Fruit fly (Drosophila melanogaster): ENCODE data around the gene ais.

ais gene

DNA sequence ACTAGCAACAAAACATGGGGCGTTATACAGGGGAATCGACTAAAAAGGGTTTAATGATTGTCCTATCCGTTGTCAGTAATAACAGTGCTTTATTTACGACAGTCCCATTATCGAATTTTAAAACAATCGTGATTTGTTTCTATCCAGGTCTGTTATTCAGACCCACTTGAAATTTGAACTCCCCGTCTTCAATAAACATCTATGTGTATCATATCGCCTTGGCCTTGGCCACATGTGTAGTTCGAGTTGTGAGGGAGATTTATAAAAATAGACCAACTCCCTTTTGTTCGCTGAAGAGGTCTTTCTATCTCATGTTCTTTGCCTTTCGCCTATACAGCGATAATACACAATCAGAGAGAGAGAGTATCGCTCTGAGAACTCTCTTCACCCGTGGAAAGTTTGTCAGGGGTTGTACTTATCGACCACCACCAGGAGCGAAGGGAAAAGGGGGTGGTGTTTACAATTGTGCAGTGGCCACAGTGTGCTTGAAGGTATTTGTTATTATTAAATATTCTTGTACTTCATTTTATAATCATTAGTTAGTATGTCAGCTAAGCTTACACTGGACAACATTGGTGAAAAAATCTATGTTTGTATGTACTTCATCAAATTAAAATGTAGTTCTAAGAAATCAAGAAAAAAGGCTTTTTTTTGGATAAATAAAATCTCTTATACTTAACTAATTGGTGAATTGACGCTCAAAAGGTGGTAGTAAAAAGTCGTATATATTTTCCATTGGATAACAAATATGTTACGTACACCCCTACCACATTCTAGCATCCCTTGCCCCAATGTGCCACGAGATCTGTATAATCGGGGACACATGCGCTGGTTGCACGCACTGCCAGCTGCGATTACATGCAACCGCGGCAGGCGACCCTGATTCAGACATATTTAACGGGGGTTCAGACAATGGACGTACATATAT is 47.1 kb downstream of the ais start (continued):
- TF ChIP-seq pum (GFP tag; optimal IDR thresholded peaks at IDR 0.05) (peak; percentile 74), CG15269 (tag; optimal IDR thresholded peaks at IDR 0.05) (peak; percentile 42), ewg (GFP tag; optimal IDR thresholded peaks at IDR 0.05) (peak; percentile 82), CG3163 (GFP tag; optimal IDR thresholded peaks at IDR 0.05) (no peak), CG33213 (GFP tag; optimal IDR thresholded peaks at IDR 0.05) (peak; percentile 1), CG10321 (GFP tag; IDR thresholded peaks at IDR 0.05) (no peak), Awh (GFP tag; IDR thresholded peaks at IDR 0.05) (peak; percentile 65), CG11695 (GFP tag; IDR thresholded peaks at IDR 0.05) (peak; percentile 59; the same call in 2 of the 3 replicates), CG8359 (GFP tag; optimal IDR thresholded peaks at IDR 0.05; ENCODE audit: borderline replicate concordance) (peak; percentile 75), CG9215 (GFP tag; IDR thresholded peaks at IDR 0.05) (no peak), Rfx (GFP tag; IDR thresholded peaks at IDR 0.05) (no peak), da (GFP tag; optimal IDR thresholded peaks at IDR 0.05) (peak; percentile 56), Bdp1 (GFP tag; optimal IDR thresholded peaks at IDR 0.05) (peak; percentile 25), vvl (GFP tag; IDR thresholded peaks at IDR 0.05) (peak; percentile 78), jigr1 (GFP tag; IDR thresholded peaks at IDR 0.05) (peak; percentile 35; the same call in 1 of the 3 replicates), CG9797 (GFP tag; optimal IDR thresholded peaks at IDR 0.05) (peak; percentile 26), HmgZ (tag; optimal IDR thresholded peaks at IDR 0.05) (peak; percentile 23), her (GFP tag; optimal IDR thresholded peaks at IDR 0.05) (no peak), lov (optimal IDR thresholded peaks at IDR 0.05) (no peak), lov (GFP tag; IDR thresholded peaks at IDR 0.05) (0 out of 3 replicates have a peak, but pooled peaks have one; percentile 4), CG3847 (GFP tag; IDR thresholded peaks at IDR 0.05) (no peak), h (optimal IDR thresholded peaks at IDR 0.05) (no peak), CG4404 (GFP tag; IDR thresholded peaks at IDR 0.05) (peak; percentile 80), CG11398 (GFP tag; optimal IDR thresholded peaks at IDR 0.05) (no peak), CG17186 (GFP tag; optimal IDR thresholded peaks at IDR 0.05) (peak; percentile 57), Chrac-16 (GFP tag; optimal IDR thresholded peaks at IDR 0.05) (peak; percentile 76), emc (GFP tag; optimal IDR thresholded peaks at IDR 0.05) (no peak), HLHmδ (GFP tag; optimal IDR thresholded peaks at IDR 0.05) (peak; percentile 69), CG14667 (GFP tag; IDR thresholded peaks at IDR 0.05) (peak; percentile 43; the same call in 1 of the 2 replicates), hb (GFP tag; IDR thresholded peaks at IDR 0.05; ENCODE audit: partially characterized antibody) (no peak), stc (GFP tag; IDR thresholded peaks at IDR 0.05) (peak; percentile 54; the same call in 1 of the 2 replicates), Blimp-1 (GFP tag; optimal IDR thresholded peaks at IDR 0.05) (peak; percentile 87), D19A (tag; optimal IDR thresholded peaks at IDR 0.05) (peak; percentile 88), CG6272 (GFP tag; IDR thresholded peaks at IDR 0.05) (no peak), fd96Cb (tag; optimal IDR thresholded peaks at IDR 0.05) (peak; percentile 86), CG12236 (GFP tag; optimal IDR thresholded peaks at IDR 0.05) (peak; percentile 55), NC2β (GFP tag; optimal IDR thresholded peaks at IDR 0.05) (peak; percentile 69), CHES-1-like (GFP tag; optimal IDR thresholded peaks at IDR 0.05) (peak; percentile 6), CG13287 (GFP tag; IDR thresholded peaks at IDR 0.05; ENCODE audit: partially characterized antibody) (no peak), Pdp1 (GFP tag; optimal IDR thresholded peaks at IDR 0.05) (peak; percentile 59 to 65), CG11696 (GFP tag; IDR thresholded peaks at IDR 0.05) (0 out of 2 replicates have a peak, but pooled peaks have one; percentile 38), CG7786 (GFP tag; optimal IDR thresholded peaks at IDR 0.05) (peak; percentile 15), CG6854 (GFP tag; optimal IDR thresholded peaks at IDR 0.05) (peak; percentile 49), CG30020 (tag; optimal IDR thresholded peaks at IDR 0.05) (peak; percentile 52), ara (GFP tag; IDR thresholded peaks at IDR 0.05) (peak; percentile 70), CG10979 (tag; optimal IDR thresholded peaks at IDR 0.05) (peak; percentile 95), ranshi (GFP tag; IDR thresholded peaks at IDR 0.05) (peak; percentile 26; the same call in 1 of the 2 replicates), caup (GFP tag; optimal IDR thresholded peaks at IDR 0.05; ENCODE audit: severe bottlenecking) (no peak), Optix (GFP tag; IDR thresholded peaks at IDR 0.05) (no peak)

All from whole organism, embryonic.